Fruit fly (Drosophila melanogaster) whole organism, prepupa: ENCODE data around the gene CG33795.
A peak's percentile ranks its signal among the peaks of the same experiment; 100 is the strongest.

Experiments used
- CG11762 ChIP-seq: fragments of 200-800 bp; sonication (Bioruptor generic); optimal IDR thresholded peaks from 3 replicates; lab custom pipeline; 2016; ENCODE audit warnings: missing biosample characterization, missing genetic modification characterization; ENCODE audit not compliant: insufficient read depth
- CG15336 ChIP-seq: fragments of 200-800 bp; sonication (Bioruptor generic); IDR thresholded peaks from 2 replicates; pipeline ENCODE4 v1.3.6; 2022; ENCODE audit warnings: missing biosample characterization, missing genetic modification characterization
- CG31627 ChIP-seq: fragments of 200-800 bp; sonication (Bioruptor generic); optimal IDR thresholded peaks from 3 replicates; lab custom pipeline; 2016; ENCODE audit warnings: missing biosample characterization, missing genetic modification characterization
- CG7368 ChIP-seq: fragments of 200-800 bp; sonication (Bioruptor generic); optimal IDR thresholded peaks from 3 replicates; lab custom pipeline; 2016; ENCODE audit warnings: missing biosample characterization, missing genetic modification characterization
- CG9139 ChIP-seq: fragments of 200-800 bp; sonication (Bioruptor generic); optimal IDR thresholded peaks from 3 replicates; lab custom pipeline; 2017; ENCODE audit warnings: missing biosample characterization, mild to moderate bottlenecking, missing genetic modification characterization
- Eip78C ChIP-seq: fragments of 200-800 bp; sonication (Bioruptor generic); peaks from one replicate; lab custom pipeline; 2016; ENCODE audit warnings: missing biosample characterization, missing genetic modification characterization
- Hr39 ChIP-seq: fragments of 200-800 bp; sonication (Bioruptor generic); optimal IDR thresholded peaks from 2 replicates; lab custom pipeline; 2016; ENCODE audit warnings: missing biosample characterization, missing genetic modification characterization
- Lpt ChIP-seq: fragments of 200-800 bp; sonication (Bioruptor generic); optimal IDR thresholded peaks from 3 replicates; lab custom pipeline; 2016; ENCODE audit warnings: missing biosample characterization, missing genetic modification characterization
- OdsH ChIP-seq: fragments of 200-800 bp; sonication (Bioruptor generic); optimal IDR thresholded peaks from 3 replicates; lab custom pipeline; 2016; ENCODE audit warnings: missing biosample characterization, missing genetic modification characterization
- Smox ChIP-seq: fragments of 200-800 bp; sonication (Bioruptor generic); optimal IDR thresholded peaks from 3 replicates; lab custom pipeline; 2016; ENCODE audit warnings: missing biosample characterization, missing genetic modification characterization
- Sox15 ChIP-seq: fragments of 200-800 bp; sonication (Bioruptor generic); optimal IDR thresholded peaks from 3 replicates; lab custom pipeline; 2016; ENCODE audit warnings: missing biosample characterization, missing genetic modification characterization
- dsx ChIP-seq: fragments of 200-800 bp; optimal IDR thresholded peaks from 3 replicates; lab custom pipeline; 2019; ENCODE audit warnings: missing biosample characterization, mild to moderate bottlenecking, missing genetic modification characterization, moderate library complexity; ENCODE audit not compliant: poor library complexity, severe bottlenecking
- ss ChIP-seq, 2 experiments: fragments of 200-800 bp; sonication (Bioruptor generic); optimal IDR thresholded peaks; 2 replicates in 1 of 2; 3 replicates in 1 of 2; lab custom pipeline; 2017 to 2018; ENCODE audit warnings: mild to moderate bottlenecking in 2 of 2, missing biosample characterization in 2 of 2, missing genetic modification characterization in 2 of 2, moderate library complexity in 1 of 2

DNA sequence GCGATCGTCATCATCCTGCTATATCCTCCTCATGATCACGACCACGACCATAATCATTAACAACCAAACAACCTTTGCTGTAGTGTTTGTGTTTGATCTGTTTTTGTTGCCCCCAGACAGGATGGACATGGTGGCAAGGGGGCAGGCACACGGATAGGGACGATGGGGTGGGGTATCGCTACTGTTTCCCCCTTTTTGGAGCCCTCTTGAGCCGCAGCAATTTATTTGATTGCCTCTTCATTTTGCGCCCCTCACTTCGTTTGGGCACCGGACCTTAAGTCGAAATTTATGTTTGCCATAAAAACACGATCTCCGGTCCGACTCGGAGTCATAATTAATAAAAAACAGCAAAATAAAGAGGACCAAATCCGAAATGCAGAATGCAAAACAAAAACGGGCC is 44.6 kb upstream of the CG33795 start:
- TF ChIP-seq CG31627 (GFP tag; lab: Kevin White, UChicago) (no peak), CG11762 (GFP tag; lab: Kevin White, UChicago) (no peak), Lpt (GFP tag; lab: Kevin White, UChicago) (no peak), OdsH (GFP tag; lab: Kevin White, UChicago) (no peak), CG7368 (no peak), ss (GFP tag; optimal IDR thresholded peaks at IDR 0.05; lab: Kevin White, UChicago) (peak in 1 of 2 experiments; percentile 5), Hr39 (GFP tag; lab: Kevin White, UChicago) (no peak), Sox15 (no peak), dsx (GFP tag; lab: Kevin White, UChicago) (peak; percentile 73), CG15336 (GFP tag; lab: Robert Waterston, UW) (no peak), Eip78C (no peak), Smox (no peak), CG9139 (GFP tag; lab: Kevin White, UChicago) (no peak)
